Fruit fly (Drosophila melanogaster) whole organism, adult: ENCODE measurements around the gene asun.

Experiments
- CG12768 ChIP-seq: fragments of 200-800 bp; sonication (Bioruptor generic); optimal IDR thresholded peaks from 2 replicates; lab custom pipeline; 2017; ENCODE audit warnings: missing biosample characterization, missing genetic modification characterization, mild to moderate bottlenecking, moderate library complexity, missing genetic modification reagents
- CG14711 ChIP-seq: fragments of 200-800 bp; sonication (Bioruptor generic); optimal IDR thresholded peaks from 2 replicates; lab custom pipeline; 2018; ENCODE audit warnings: missing biosample characterization, mild to moderate bottlenecking, missing genetic modification characterization, moderate library complexity
- CG33017 ChIP-seq: fragments of 200-800 bp; sonication (Bioruptor generic); optimal IDR thresholded peaks from 2 replicates; lab custom pipeline; 2018; ENCODE audit warnings: missing biosample characterization, mild to moderate bottlenecking, missing genetic modification characterization, moderate library complexity
- Clk ChIP-seq: fragments of 200-800 bp; sonication (Bioruptor generic); optimal IDR thresholded peaks from 2 replicates; lab custom pipeline; 2017; ENCODE audit warnings: missing biosample characterization, missing genetic modification characterization
- Hr96 ChIP-seq: fragments of 200-800 bp; sonication (Bioruptor generic); optimal IDR thresholded peaks from 2 replicates; lab custom pipeline; 2016; ENCODE audit warnings: missing biosample characterization, missing genetic modification characterization
- Mnt ChIP-seq: fragments of 200-800 bp; sonication (Bioruptor generic); optimal IDR thresholded peaks from 2 replicates; lab custom pipeline; 2016; ENCODE audit warnings: missing biosample characterization, mild to moderate bottlenecking, missing genetic modification characterization
- pad ChIP-seq: fragments of 200-800 bp; sonication (Bioruptor generic); optimal IDR thresholded peaks from 3 replicates; lab custom pipeline; 2017; ENCODE audit warnings: missing biosample characterization, missing genetic modification characterization, mild to moderate bottlenecking, moderate library complexity, missing genetic modification reagents
- tj ChIP-seq: fragments of 200-800 bp; sonication (Bioruptor generic); optimal IDR thresholded peaks from 3 replicates; lab custom pipeline; 2017; ENCODE audit warnings: missing biosample characterization, mild to moderate bottlenecking, missing genetic modification characterization, moderate library complexity

dm6 chr3R:16251926-16252287, 12.2 kb upstream of the asun start:
- TF ChIP-seq pad, result no peak
- no peak for TF ChIP-seq Mnt (GFP tag; lab: Kevin White, UChicago)
- TF ChIP-seq Hr96 (GFP tag; lab: Kevin White, UChicago), result no peak
- TF ChIP-seq tj (GFP tag; lab: Kevin White, UChicago), result peak; percentile 55
- TF ChIP-seq CG14711 (tag; lab: Kevin White, UChicago), result no peak
- no peak for TF ChIP-seq CG12768 (GFP tag; lab: Kevin White, UChicago)
- TF ChIP-seq Clk, result no peak
- TF ChIP-seq CG33017 (tag; lab: Kevin White, UChicago), result no peak
